Fruit fly (Drosophila melanogaster) whole organism, embryonic: ENCODE data around the gene CG32573.
A peak's percentile ranks its signal among the peaks of the same experiment; 100 is the strongest.

Experiments
- Adf1 ChIP-seq: fragments of 200-800 bp; sonication (Bioruptor generic); IDR thresholded peaks from 2 replicates; pipeline ENCODE4 v1.3.6; 2022; ENCODE audit warnings: missing biosample characterization, missing genetic modification characterization
- CG10431 ChIP-seq: fragments of 200-800 bp; sonication (Bioruptor generic); optimal IDR thresholded peaks from 3 replicates; lab custom pipeline; 2018; ENCODE audit warnings: missing biosample characterization, mild to moderate bottlenecking, missing genetic modification characterization
- CG11696 ChIP-seq: fragments of 200-800 bp; sonication (Bioruptor generic); IDR thresholded peaks from 2 replicates; pipeline ENCODE4 v1.3.6; 2022; ENCODE audit warnings: missing biosample characterization, missing genetic modification characterization
- CG13123 ChIP-seq: fragments of 200-800 bp; sonication (Bioruptor generic); optimal IDR thresholded peaks from 2 replicates; lab custom pipeline; 2016; ENCODE audit warnings: missing biosample characterization, missing genetic modification characterization
- CG13424 ChIP-seq: fragments of 200-800 bp; sonication (Bioruptor generic); optimal IDR thresholded peaks from 2 replicates; lab custom pipeline; 2019; ENCODE audit warnings: missing biosample characterization, mild to moderate bottlenecking, missing genetic modification characterization, moderate library complexity
- CG14667 ChIP-seq: fragments of 200-800 bp; sonication (Bioruptor generic); IDR thresholded peaks from 2 replicates; pipeline ENCODE4 v1.3.6; 2022; ENCODE audit warnings: missing biosample characterization, missing genetic modification characterization
- CG14965 ChIP-seq: fragments of 200-800 bp; sonication (Bioruptor generic); optimal IDR thresholded peaks from 2 replicates; lab custom pipeline; 2016; ENCODE audit warnings: missing biosample characterization, missing genetic modification characterization, borderline replicate concordance
- CG15011 ChIP-seq: fragments of 200-800 bp; sonication (Bioruptor generic); optimal IDR thresholded peaks from 3 replicates; lab custom pipeline; 2018; ENCODE audit warnings: missing biosample characterization, mild to moderate bottlenecking, missing genetic modification characterization
- CG15601 ChIP-seq: fragments of 200-800 bp; sonication (Bioruptor generic); optimal IDR thresholded peaks from 3 replicates; lab custom pipeline; 2019; ENCODE audit warnings: missing biosample characterization, mild to moderate bottlenecking, missing genetic modification characterization, moderate library complexity
- CG17829 ChIP-seq: fragments of 200-800 bp; optimal IDR thresholded peaks from 2 replicates; lab custom pipeline; 2019; ENCODE audit warnings: missing biosample characterization, mild to moderate bottlenecking, missing genetic modification characterization, moderate library complexity
- CG2129 ChIP-seq: fragments of 200-800 bp; sonication (Bioruptor generic); IDR thresholded peaks from 2 replicates; pipeline ENCODE4 v1.3.6; 2022; ENCODE audit warnings: missing biosample characterization, missing genetic modification characterization; ENCODE audit not compliant: partially characterized antibody
- CG31365 ChIP-seq: fragments of 200-800 bp; sonication (Bioruptor generic); optimal IDR thresholded peaks from 2 replicates; lab custom pipeline; 2018; ENCODE audit warnings: missing biosample characterization, mild to moderate bottlenecking, missing genetic modification characterization
- CG32532 ChIP-seq: fragments of 200-800 bp; sonication (Bioruptor generic); IDR thresholded peaks from 2 replicates; pipeline ENCODE4 v1.3.6; 2022; ENCODE audit warnings: missing biosample characterization, missing genetic modification characterization
- CG4282 ChIP-seq: fragments of 200-800 bp; sonication (Bioruptor generic); optimal IDR thresholded peaks from 2 replicates; lab custom pipeline; 2016; ENCODE audit warnings: missing biosample characterization, missing genetic modification characterization
- CG4360 ChIP-seq: fragments of 200-800 bp; sonication (Bioruptor generic); IDR thresholded peaks from 2 replicates; pipeline ENCODE4 v1.3.6; 2022; ENCODE audit warnings: missing biosample characterization, missing genetic modification characterization
- CG4617 ChIP-seq: fragments of 200-800 bp; sonication (Bioruptor generic); optimal IDR thresholded peaks from 3 replicates; lab custom pipeline; 2016; ENCODE audit warnings: missing biosample characterization, missing genetic modification characterization, borderline replicate concordance
- CG6175 ChIP-seq: fragments of 200-800 bp; sonication (Bioruptor generic); IDR thresholded peaks from 3 replicates; pipeline ENCODE4 v1.3.6; 2022; ENCODE audit warnings: missing biosample characterization, missing genetic modification characterization
- CG6791 ChIP-seq: fragments of 200-800 bp; sonication (Bioruptor generic); IDR thresholded peaks from 3 replicates; pipeline ENCODE4 v1.3.6; 2022; ENCODE audit warnings: missing biosample characterization, missing genetic modification characterization; ENCODE audit not compliant: partially characterized antibody
- CG9609 ChIP-seq: fragments of 200-800 bp; sonication (Bioruptor generic); optimal IDR thresholded peaks from 3 replicates; lab custom pipeline; 2016; ENCODE audit warnings: missing biosample characterization, missing genetic modification characterization
- D19A ChIP-seq: fragments of 200-800 bp; optimal IDR thresholded peaks from 3 replicates; lab custom pipeline; 2019; ENCODE audit warnings: missing biosample characterization, mild to moderate bottlenecking, missing genetic modification characterization, moderate library complexity
- Dfd ChIP-seq, 2 experiments: fragments of >200 bp; optimal IDR thresholded peaks; 2 replicates each; lab custom pipeline; 2017; ENCODE audit warnings: missing biosample characterization in 2 of 2, missing genetic modification characterization in 2 of 2
- Hsf ChIP-seq: fragments of 200-800 bp; sonication (Bioruptor generic); optimal IDR thresholded peaks from 3 replicates; lab custom pipeline; 2016; ENCODE audit warnings: missing biosample characterization, missing genetic modification characterization
- Kr ChIP-seq: fragments of 200-800 bp; sonication (Bioruptor generic); optimal IDR thresholded peaks from 2 replicates; lab custom pipeline; 2017; ENCODE audit warnings: missing biosample characterization, mild to moderate bottlenecking, missing genetic modification characterization
- Myb ChIP-seq: fragments of 200-800 bp; sonication (Bioruptor generic); optimal IDR thresholded peaks from 2 replicates; lab custom pipeline; 2016; ENCODE audit warnings: missing biosample characterization, missing genetic modification characterization
- NC2α ChIP-seq: fragments of 200-800 bp; sonication (Bioruptor generic); optimal IDR thresholded peaks from 2 replicates; lab custom pipeline; 2016; ENCODE audit warnings: missing biosample characterization, missing genetic modification characterization
- NC2β ChIP-seq: fragments of 200-800 bp; sonication (Bioruptor generic); optimal IDR thresholded peaks from 2 replicates; lab custom pipeline; 2016; ENCODE audit warnings: missing biosample characterization, missing genetic modification characterization
- Sox102F ChIP-seq: fragments of 200-800 bp; sonication (Bioruptor generic); optimal IDR thresholded peaks from 2 replicates; lab custom pipeline; 2018; ENCODE audit warnings: missing biosample characterization, mild to moderate bottlenecking, missing genetic modification characterization, moderate library complexity
- Sry-β ChIP-seq: fragments of 200-800 bp; sonication (Bioruptor generic); optimal IDR thresholded peaks from 2 replicates; lab custom pipeline; 2018; ENCODE audit warnings: missing biosample characterization, mild to moderate bottlenecking, missing genetic modification characterization, moderate library complexity
- TFAM ChIP-seq: fragments of 200-800 bp; sonication (Bioruptor generic); optimal IDR thresholded peaks from 2 replicates; lab custom pipeline; 2017; ENCODE audit warnings: missing biosample characterization, missing genetic modification characterization, inconsistent platforms
- Tbp ChIP-seq: fragments of >200 bp; optimal IDR thresholded peaks from 2 replicates; lab custom pipeline; 2018; ENCODE audit warnings: missing biosample characterization, missing genetic modification characterization
- abd-A ChIP-seq: fragments of 200-800 bp; sonication (Bioruptor generic); optimal IDR thresholded peaks from 3 replicates; lab custom pipeline; 2019; ENCODE audit warnings: missing biosample characterization, mild to moderate bottlenecking, missing genetic modification characterization, moderate library complexity
- btn ChIP-seq: fragments of 200-800 bp; sonication (Bioruptor generic); optimal IDR thresholded peaks from 2 replicates; lab custom pipeline; 2016; ENCODE audit warnings: missing biosample characterization, missing genetic modification characterization
- corto ChIP-seq: fragments of 200-800 bp; sonication (Bioruptor generic); optimal IDR thresholded peaks from 2 replicates; lab custom pipeline; 2016; ENCODE audit warnings: missing biosample characterization, mild to moderate bottlenecking, missing genetic modification characterization, moderate library complexity
- crc ChIP-seq: fragments of 200-800 bp; sonication (Bioruptor generic); optimal IDR thresholded peaks from 2 replicates; lab custom pipeline; 2016; ENCODE audit warnings: missing biosample characterization, missing genetic modification characterization
- croc ChIP-seq: fragments of 200-800 bp; sonication (Bioruptor generic); conservative IDR thresholded peaks from 3 replicates; pipeline ENCODE4 v1.3.6; 2022; ENCODE audit warnings: missing biosample characterization, missing genetic modification characterization
- fru ChIP-seq: fragments of >200 bp; optimal IDR thresholded peaks from 2 replicates; lab custom pipeline; 2017
- grn ChIP-seq: fragments of 200-800 bp; sonication (Bioruptor generic); optimal IDR thresholded peaks from 3 replicates; lab custom pipeline; 2017; ENCODE audit warnings: missing biosample characterization, missing genetic modification characterization
- gsb-n ChIP-seq: fragments of 200-800 bp; sonication (Bioruptor generic); optimal IDR thresholded peaks from 3 replicates; lab custom pipeline; 2018; ENCODE audit warnings: missing biosample characterization, mild to moderate bottlenecking, missing genetic modification characterization
- her ChIP-seq: fragments of 200-800 bp; sonication (Bioruptor generic); optimal IDR thresholded peaks from 2 replicates; lab custom pipeline; 2016; ENCODE audit warnings: missing biosample characterization, missing genetic modification characterization
- jing ChIP-seq: fragments of 200-800 bp; sonication (Bioruptor generic); optimal IDR thresholded peaks from 2 replicates; lab custom pipeline; 2018; ENCODE audit warnings: missing biosample characterization, mild to moderate bottlenecking, missing genetic modification characterization
- lmd ChIP-seq: fragments of 200-800 bp; sonication (Bioruptor generic); IDR thresholded peaks from 2 replicates; pipeline ENCODE4 v1.3.6; 2022; ENCODE audit warnings: missing biosample characterization, missing genetic modification characterization
- luna ChIP-seq: fragments of 200-800 bp; sonication (Bioruptor generic); optimal IDR thresholded peaks from 2 replicates; lab custom pipeline; 2016; ENCODE audit warnings: missing biosample characterization, missing genetic modification characterization
- oc ChIP-seq: fragments of 200-800 bp; sonication (Bioruptor generic); optimal IDR thresholded peaks from 2 replicates; lab custom pipeline; 2018; ENCODE audit warnings: missing biosample characterization, mild to moderate bottlenecking, missing genetic modification characterization, moderate library complexity
- phol ChIP-seq: fragments of 200-800 bp; sonication (Bioruptor generic); optimal IDR thresholded peaks from 3 replicates; lab custom pipeline; 2018; ENCODE audit warnings: missing biosample characterization, mild to moderate bottlenecking, missing genetic modification characterization, moderate library complexity
- sisA ChIP-seq: fragments of 200-800 bp; sonication (Bioruptor generic); IDR thresholded peaks from 2 replicates; pipeline ENCODE4 v1.3.6; 2022; ENCODE audit warnings: missing biosample characterization, missing genetic modification characterization
- sob ChIP-seq: fragments of 200-800 bp; sonication (Bioruptor generic); IDR thresholded peaks from 2 replicates; pipeline ENCODE4 v1.3.6; 2022; ENCODE audit warnings: missing biosample characterization, missing genetic modification characterization
- tap ChIP-seq: fragments of 200-800 bp; optimal IDR thresholded peaks from 3 replicates; lab custom pipeline; 2019; ENCODE audit warnings: missing biosample characterization, mild to moderate bottlenecking, missing genetic modification characterization, moderate library complexity
- tio ChIP-seq: fragments of 200-800 bp; sonication (Bioruptor generic); optimal IDR thresholded peaks from 2 replicates; lab custom pipeline; 2017; ENCODE audit warnings: missing biosample characterization, missing genetic modification characterization, inconsistent platforms
- toy ChIP-seq: fragments of 200-800 bp; sonication (Bioruptor generic); IDR thresholded peaks from 2 replicates; pipeline ENCODE4 v1.3.6; 2022; ENCODE audit warnings: missing biosample characterization, missing genetic modification characterization
- trem ChIP-seq: fragments of 200-800 bp; optimal IDR thresholded peaks from 3 replicates; lab custom pipeline; 2019; ENCODE audit warnings: missing biosample characterization, mild to moderate bottlenecking, missing genetic modification characterization, moderate library complexity
- unpg ChIP-seq: fragments of 200-800 bp; sonication (Bioruptor generic); optimal IDR thresholded peaks from 3 replicates; lab custom pipeline; 2018; ENCODE audit warnings: missing biosample characterization, mild to moderate bottlenecking, missing genetic modification characterization, moderate library complexity
- wek ChIP-seq: fragments of 200-800 bp; sonication (Bioruptor generic); optimal IDR thresholded peaks from 3 replicates; lab custom pipeline; 2018; ENCODE audit warnings: missing biosample characterization, mild to moderate bottlenecking, missing genetic modification characterization, moderate library complexity

The CG32573 gene

dm6 chrX:16654931-16655409 lies 3.8 kb downstream of the CG32573 start, which contains the start of the genes Nemp and r (continued):
- TF ChIP-seq CG4617 (peak; percentile 14), NC2β (GFP tag; lab: Kevin White, UChicago) (no peak), CG10431 (GFP tag; lab: Kevin White, UChicago) (no peak), CG32532 (no peak), grn (no peak), Tbp (GFP tag; lab: Kevin White, UChicago) (no peak), crc (no peak), toy (GFP tag; lab: Robert Waterston, UW) (no peak), CG17829 (no peak), lmd (GFP tag; lab: Robert Waterston, UW) (no peak), CG13424 (no peak), TFAM (GFP tag; lab: Kevin White, UChicago) (no peak), CG14667 (GFP tag; lab: Robert Waterston, UW) (no peak), abd-A (tag; lab: Kevin White, UChicago) (no peak), CG6175 (GFP tag; lab: Robert Waterston, UW) (no peak), trem (tag; lab: Kevin White, UChicago) (peak; percentile 24), CG15601 (tag; lab: Kevin White, UChicago) (peak; percentile 77), CG31365 (no peak), D19A (no peak), croc (GFP tag; lab: Robert Waterston, UW) (no peak), Hsf (GFP tag; lab: Kevin White, UChicago) (no peak), CG15011 (no peak), tio (GFP tag; lab: Kevin White, UChicago) (no peak), NC2α (no peak), sob (GFP tag; lab: Robert Waterston, UW) (no peak), Sry-β (GFP tag; lab: Kevin White, UChicago) (no peak), unpg (no peak), sisA (GFP tag; lab: Robert Waterston, UW) (no peak), wek (no peak), Adf1 (GFP tag; lab: Robert Waterston, UW) (no peak), luna (no peak), tap (tag; lab: Kevin White, UChicago) (no peak), gsb-n (tag; lab: Kevin White, UChicago) (no peak), Dfd (GFP tag; optimal IDR thresholded peaks at IDR 0.05; lab: Kevin White, UChicago) (no peak), jing (GFP tag; lab: Kevin White, UChicago) (no peak), phol (tag; lab: Kevin White, UChicago) (peak; percentile 45), corto (GFP tag; lab: Kevin White, UChicago) (no peak), CG13123 (GFP tag; lab: Kevin White, UChicago) (no peak), fru (lab: Kevin White, UChicago) (no peak), CG4360 (GFP tag; lab: Robert Waterston, UW) (no peak), Kr (no peak), CG4282 (GFP tag; lab: Kevin White, UChicago) (no peak), CG2129 (GFP tag; lab: Robert Waterston, UW) (peak; percentile 43), Myb (GFP tag; lab: Kevin White, UChicago) (no peak), her (GFP tag; lab: Kevin White, UChicago) (no peak), CG14965 (no peak), Sox102F (GFP tag; lab: Kevin White, UChicago) (no peak), CG9609 (GFP tag; lab: Kevin White, UChicago) (no peak), CG6791 (peak; percentile 43; the same call in 1 of the 3 replicates), oc (tag; lab: Kevin White, UChicago) (no peak), btn (GFP tag; lab: Kevin White, UChicago) (no peak), CG11696 (GFP tag; lab: Robert Waterston, UW) (no peak)
